Worm (Caenorhabditis elegans) whole organism, mixed stage, embryonic: ENCODE measurements around the gene ins-17.

Experiments
- nhr-12 ChIP-seq: fragments of 150-350 bp; optimal IDR thresholded peaks from 2 replicates; lab custom pipeline; 2014; ENCODE audit warnings: missing biosample characterization, missing genetic modification characterization
- nhr-237 ChIP-seq: fragments of 150-350 bp; optimal IDR thresholded peaks from 2 replicates; lab custom pipeline; 2014; ENCODE audit warnings: missing biosample characterization, missing genetic modification characterization
- nhr-28 ChIP-seq: fragments of 150-350 bp; optimal IDR thresholded peaks from 2 replicates; lab custom pipeline; 2014; ENCODE audit warnings: missing biosample characterization, missing genetic modification characterization
- nhr-76 ChIP-seq: sonication (generic microtip); optimal IDR thresholded peaks from 2 replicates; lab custom pipeline; 2017; ENCODE audit warnings: missing biosample characterization, missing genetic modification characterization
- sem-2 ChIP-seq: fragments of 200-800 bp; sonication (Bioruptor generic); optimal IDR thresholded peaks from 2 replicates; lab custom pipeline; 2018; ENCODE audit warnings: mild to moderate bottlenecking, missing genetic modification characterization, missing compliant biosample characterization
- sptf-1 ChIP-seq: sonication (generic microtip); optimal IDR thresholded peaks from 2 replicates; lab custom pipeline; 2017; ENCODE audit warnings: mild to moderate bottlenecking, missing genetic modification characterization, moderate library complexity, missing compliant biosample characterization
- ztf-11 ChIP-seq: fragments of 150-350 bp; optimal IDR thresholded peaks from 2 replicates; lab custom pipeline; 2014; ENCODE audit warnings: missing biosample characterization, missing genetic modification characterization

ce11 chrIII:4453768-4454167, 23.6 kb downstream of the ins-17 start:
- TF ChIP-seq nhr-237 (tag; lab: Kevin White, UChicago) = no peak
- TF ChIP-seq ztf-11 = no peak
- no peak for TF ChIP-seq nhr-76 (tag; lab: Kevin White, UChicago)
- TF ChIP-seq sptf-1 (tag; lab: Kevin White, UChicago) = no peak
- no peak for TF ChIP-seq sem-2 (GFP tag; lab: Kevin White, UChicago)
- TF ChIP-seq nhr-28 (tag; lab: Kevin White, UChicago) = no peak
- no peak for TF ChIP-seq nhr-12 (tag; lab: Kevin White, UChicago)
